Worm (Caenorhabditis elegans): Measurements from ENCODE around the gene gly-14.

Gene gly-14

ce11 chrIII:3509908-3510307, 16.9 kb upstream of the gly-14 start, which contains the start of the genes M01F1.4 and mrpl-35:
TSS of gene M01F1.4 (minus strand) at chrIII:3510033.
TSS of gene mrpl-35 (plus strand) at chrIII:3510237.
- TF ChIP-seq unc-55 (GFP tag; optimal IDR thresholded peaks at IDR 0.05) (peak; percentile 66), C34F6.9 (tag; optimal IDR thresholded peaks at IDR 0.05) (peak; percentile 89), lin-13 (GFP tag; optimal IDR thresholded peaks at IDR 0.05) (peak; percentile 49), fos-1 (tag; optimal IDR thresholded peaks at IDR 0.05) (peak; percentile 34), nhr-11 (tag; optimal IDR thresholded peaks at IDR 0.05) (no peak), F13H6.1 (tag; optimal IDR thresholded peaks at IDR 0.05) (peak; percentile 21), lsy-2 (tag; optimal IDR thresholded peaks at IDR 0.05) (peak; percentile 85 to 98), sma-9 (GFP tag; optimal IDR thresholded peaks at IDR 0.05) (peak; percentile 4), sma-9 (tag; optimal IDR thresholded peaks at IDR 0.05) (no peak), crh-2 (tag; optimal IDR thresholded peaks at IDR 0.05) (peak; percentile 56), sma-3 (GFP tag; optimal IDR thresholded peaks at IDR 0.05) (no peak), gmeb-1 (tag; optimal IDR thresholded peaks at IDR 0.05) (peak; percentile 2), nhr-77 (tag; optimal IDR thresholded peaks at IDR 0.05) (no peak), nhr-129 (tag; optimal IDR thresholded peaks at IDR 0.05) (peak; percentile 11)

DNA sequence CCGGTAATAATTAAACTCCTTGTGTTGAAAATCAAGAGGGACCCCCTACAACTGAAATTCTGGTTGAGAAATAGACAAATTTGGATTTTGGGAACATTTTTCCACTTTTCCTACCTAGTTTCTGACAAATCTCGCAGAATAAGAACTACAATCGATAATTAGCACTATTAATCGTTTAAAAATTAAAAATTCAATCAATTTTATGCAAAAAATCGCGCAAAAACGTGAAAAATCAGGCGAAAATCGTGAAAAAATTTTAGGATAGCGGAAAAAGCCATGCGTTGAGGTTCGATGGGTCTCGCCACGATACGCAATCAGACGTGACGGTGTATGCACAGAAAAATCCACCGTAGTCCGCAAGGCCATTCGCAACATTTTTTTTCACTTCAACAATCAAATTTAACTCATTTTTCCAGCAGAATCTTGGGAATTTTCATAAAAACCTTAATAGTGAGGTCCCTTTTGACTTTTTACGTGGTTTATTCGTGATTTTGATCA, 12.1 kb upstream of the gly-14 start, which contains the start of gene lias-1:
TSS of gene lias-1 (minus strand) at position 51 of the 498 bp plus-strand sequence.
- TF ChIP-seq F13H6.1 (tag; optimal IDR thresholded peaks at IDR 0.05) = peak; percentile 60
- TF ChIP-seq C34F6.9 (tag; optimal IDR thresholded peaks at IDR 0.05) = peak; percentile 92
- TF ChIP-seq nhr-21 (tag; optimal IDR thresholded peaks at IDR 0.05) = peak; percentile 71
- TF ChIP-seq nhr-129 (tag; optimal IDR thresholded peaks at IDR 0.05) = peak; percentile 91
- TF ChIP-seq nhr-237 (tag; optimal IDR thresholded peaks at IDR 0.05) = no peak
- peak; percentile 75 for TF ChIP-seq blmp-1 (tag; optimal IDR thresholded peaks at IDR 0.05; ENCODE audit: insufficient read depth)
- peak; percentile 40 for TF ChIP-seq ztf-4 (tag; optimal IDR thresholded peaks at IDR 0.05)
- peak in 1 of 2 experiments; percentile 21 for TF ChIP-seq mdl-1 (tag; optimal IDR thresholded peaks at IDR 0.05)
- peak; percentile 23 for TF ChIP-seq ceh-16 (tag; optimal IDR thresholded peaks at IDR 0.05)
- TF ChIP-seq fos-1 (tag; optimal IDR thresholded peaks at IDR 0.05) = peak; percentile 76
- TF ChIP-seq nhr-10 (tag; optimal IDR thresholded peaks at IDR 0.05) = no peak
- peak; percentile 69 for TF ChIP-seq lin-11 (tag; optimal IDR thresholded peaks at IDR 0.05)
- TF ChIP-seq lsy-2 (tag; optimal IDR thresholded peaks at IDR 0.05) = peak; percentile 91 to 98
- peak; percentile 64 for TF ChIP-seq sma-3 (GFP tag; optimal IDR thresholded peaks at IDR 0.05)
- peak; percentile 23 for TF ChIP-seq mab-5 (tag; optimal IDR thresholded peaks at IDR 0.05)
- peak; percentile 29 for TF ChIP-seq zag-1 (tag; optimal IDR thresholded peaks at IDR 0.05)
- peak; percentile 93 for TF ChIP-seq unc-55 (GFP tag; optimal IDR thresholded peaks at IDR 0.05)
- TF ChIP-seq nhr-25 (tag; optimal IDR thresholded peaks at IDR 0.05) = peak; percentile 86
- peak; percentile 57 for TF ChIP-seq snpc-4 (tag; optimal IDR thresholded peaks at IDR 0.05)
- TF ChIP-seq sem-4 (tag; optimal IDR thresholded peaks at IDR 0.05) = peak; percentile 43
- peak; percentile 79 for TF ChIP-seq gmeb-1 (tag; optimal IDR thresholded peaks at IDR 0.05)
- no peak for TF ChIP-seq mbf-1 (tag; optimal IDR thresholded peaks at IDR 0.05)
- no peak for TF ChIP-seq ZK546.5 (tag; optimal IDR thresholded peaks at IDR 0.05)
- TF ChIP-seq unc-62 (GFP tag; optimal IDR thresholded peaks at IDR 0.05) = no peak
- no peak for TF ChIP-seq dmd-4 (tag; optimal IDR thresholded peaks at IDR 0.05)
- TF ChIP-seq ama-1 (optimal IDR thresholded peaks at IDR 0.05) = peak; percentile 49
- peak; percentile 55 for TF ChIP-seq sma-9 (GFP tag; optimal IDR thresholded peaks at IDR 0.05)
- no peak for TF ChIP-seq sma-9 (tag; optimal IDR thresholded peaks at IDR 0.05)
- peak; percentile 88 for TF ChIP-seq crh-2 (tag; optimal IDR thresholded peaks at IDR 0.05)
- peak; percentile 85 for TF ChIP-seq lin-13 (GFP tag; optimal IDR thresholded peaks at IDR 0.05)

ce11 chrIII:3504239-3504638, 11.2 kb upstream of the gly-14 start:
- no peak for TF ChIP-seq aly-2 (tag; optimal IDR thresholded peaks at IDR 0.05)
- no peak for TF ChIP-seq crh-2 (tag; optimal IDR thresholded peaks at IDR 0.05)

DNA sequence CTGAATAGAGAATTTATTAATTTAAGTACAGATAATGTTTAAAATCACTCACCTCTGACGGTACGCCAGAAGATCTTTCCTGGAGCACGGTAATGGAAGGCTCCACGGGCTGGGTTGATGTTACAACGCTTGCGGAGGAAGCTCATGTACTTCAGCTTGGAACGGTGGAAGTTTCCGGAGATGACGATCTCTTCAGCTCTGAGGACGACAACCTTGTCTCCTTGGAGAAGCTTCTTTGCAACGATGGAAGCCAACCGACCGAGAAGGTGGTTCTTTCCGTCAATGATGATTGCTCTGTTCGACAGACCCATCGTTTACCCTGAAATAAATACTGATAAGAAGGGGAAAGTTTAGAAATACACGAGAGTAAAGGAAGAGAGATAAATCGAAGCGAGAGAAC, 10.2 kb upstream of the gly-14 start, which contains the start of gene rpl-16:
TSS of gene rpl-16 (minus strand) at position 319 of the 400 bp plus-strand sequence.
- TF ChIP-seq blmp-1 (tag; optimal IDR thresholded peaks at IDR 0.05; ENCODE audit: insufficient read depth) (no peak), elt-3 (tag; optimal IDR thresholded peaks at IDR 0.05) (no peak), unc-55 (GFP tag; optimal IDR thresholded peaks at IDR 0.05) (no peak), peb-1 (tag; optimal IDR thresholded peaks at IDR 0.05) (no peak), mbf-1 (tag; optimal IDR thresholded peaks at IDR 0.05) (no peak), sem-4 (tag; optimal IDR thresholded peaks at IDR 0.05) (no peak), lin-11 (tag; optimal IDR thresholded peaks at IDR 0.05) (no peak), mdl-1 (tag; optimal IDR thresholded peaks at IDR 0.05) (no peak), dmd-4 (tag; optimal IDR thresholded peaks at IDR 0.05) (no peak), lsy-2 (tag; optimal IDR thresholded peaks at IDR 0.05) (no peak), nhr-23 (tag; optimal IDR thresholded peaks at IDR 0.05) (no peak), ceh-82 (tag; optimal IDR thresholded peaks at IDR 0.05) (no peak), F13H6.1 (tag; optimal IDR thresholded peaks at IDR 0.05) (no peak), R02D3.7 (tag; optimal IDR thresholded peaks at IDR 0.05) (no peak), nhr-77 (tag; optimal IDR thresholded peaks at IDR 0.05) (no peak), gmeb-1 (tag; optimal IDR thresholded peaks at IDR 0.05) (no peak), C34F6.9 (tag; optimal IDR thresholded peaks at IDR 0.05) (no peak), lin-13 (GFP tag; optimal IDR thresholded peaks at IDR 0.05) (no peak), aly-2 (tag; optimal IDR thresholded peaks at IDR 0.05) (no peak), ztf-4 (tag; optimal IDR thresholded peaks at IDR 0.05) (no peak)
